Fruit fly (Drosophila melanogaster) whole organism: ENCODE measurements around the gene CG14712.

Experiments used
- Dll ChIP-seq: fragments of >200 bp; optimal IDR thresholded peaks from 2 replicates; lab custom pipeline; 2017
- EcR ChIP-seq, 2 experiments: fragments of >200 bp; optimal IDR thresholded peaks; 2 replicates each; lab custom pipeline; 2017; ENCODE audit warnings: missing biosample characterization in 2 of 2, missing genetic modification characterization in 2 of 2, missing genetic modification reagents in 2 of 2
- pan ChIP-seq: fragments of >200 bp; optimal IDR thresholded peaks from 2 replicates; lab custom pipeline; 2017
- psq ChIP-seq: fragments of >200 bp; optimal IDR thresholded peaks from 2 replicates; lab custom pipeline; 2017
- usp ChIP-seq: fragments of >200 bp; optimal IDR thresholded peaks from 2 replicates; lab custom pipeline; 2017; ENCODE audit warnings: missing biosample characterization, missing genetic modification characterization, mixed read lengths

DNA sequence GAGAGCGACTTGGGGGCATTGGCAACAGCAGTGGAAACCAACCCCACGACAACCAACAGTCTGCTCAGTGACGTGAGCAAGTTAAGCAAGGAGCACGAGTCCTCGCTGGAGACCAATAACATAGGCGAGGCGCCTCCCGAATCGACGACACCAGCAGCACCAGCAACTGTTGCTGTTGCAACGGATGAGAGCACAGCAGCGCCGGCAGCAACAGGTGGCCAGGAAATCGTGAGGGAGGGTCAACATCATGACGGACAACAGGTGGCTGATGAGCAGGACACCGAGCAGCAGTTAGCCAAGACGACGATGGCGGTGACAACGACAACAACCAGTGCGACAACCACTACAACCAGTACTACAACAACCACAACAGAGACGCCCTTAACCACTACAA, 41.4 kb downstream of the CG14712 start:
- TF ChIP-seq EcR (GFP tag; optimal IDR thresholded peaks at IDR 0.05; lab: Kevin White, UChicago) (no peak), Dll (lab: Kevin White, UChicago) (no peak), psq (lab: Kevin White, UChicago) (no peak), pan (lab: Kevin White, UChicago) (no peak), usp (GFP tag; lab: Kevin White, UChicago) (no peak)
